Worm (Caenorhabditis elegans): Measurements from ENCODE around the gene lgc-18.

ce11 chrX:12176873-12177293 is 51.5 kb downstream of the lgc-18 start:
- no peak for TF ChIP-seq hmg-4 (GFP tag; optimal IDR thresholded peaks at IDR 0.05)
- no peak for TF ChIP-seq F13C5.2 (tag; optimal IDR thresholded peaks at IDR 0.05)
- no peak for TF ChIP-seq ama-1 (optimal IDR thresholded peaks at IDR 0.05)
- no peak for TF ChIP-seq ets-7 (tag; optimal IDR thresholded peaks at IDR 0.05)
- TF ChIP-seq flt-1 (GFP tag; IDR thresholded peaks at IDR 0.05), result no peak
